Worm (Caenorhabditis elegans) whole organism, L4 larva: ENCODE data around the gene sas-7.

Experiments used
- aly-2 ChIP-seq: sonication (generic microtip); optimal IDR thresholded peaks from 2 replicates; lab custom pipeline; 2018; ENCODE audit warnings: missing biosample characterization, missing genetic modification characterization
- ama-1 ChIP-seq: fragments of 150-350 bp; optimal IDR thresholded peaks from 2 replicates; lab custom pipeline; 2014; ENCODE audit warnings: inconsistent platforms, mixed read lengths
- lin-13 ChIP-seq: fragments of 150-350 bp; optimal IDR thresholded peaks from 2 replicates; lab custom pipeline; 2014; ENCODE audit warnings: missing biosample characterization, missing genetic modification reagents, missing genetic modification characterization
- lsy-2 ChIP-seq, 2 experiments: fragments of 150-350 bp in 1 of 2; sonication (generic microtip) in 1 of 2; optimal IDR thresholded peaks; 2 replicates each; lab custom pipeline; 2014 to 2017; ENCODE audit warnings: missing biosample characterization in 2 of 2, missing genetic modification characterization in 2 of 2
- nhr-102 ChIP-seq: sonication (generic microtip); optimal IDR thresholded peaks from 2 replicates; lab custom pipeline; 2016; ENCODE audit warnings: mild to moderate bottlenecking, missing genetic modification characterization, moderate library complexity, missing compliant biosample characterization
- nhr-28 ChIP-seq: fragments of 150-350 bp; optimal IDR thresholded peaks from 2 replicates; lab custom pipeline; 2014; ENCODE audit warnings: missing biosample characterization, missing genetic modification characterization
- pha-4 ChIP-seq, 2 experiments: fragments of 150-350 bp in 1 of 2; fragments of 200-800 bp in 1 of 2; sonication (Bioruptor generic) in 1 of 2; IDR thresholded peaks in 1 of 2; optimal IDR thresholded peaks in 1 of 2; 2 replicates each; pipeline versions ENCODE4 v1.3.6 to Lab custom; 2014 to 2022; ENCODE audit warnings: missing genetic modification characterization in 2 of 2, missing genetic modification reagents in 2 of 2, missing biosample characterization in 1 of 2, missing compliant biosample characterization in 1 of 2
- pqm-1 ChIP-seq: sonication (generic microtip); optimal IDR thresholded peaks from 2 replicates; lab custom pipeline; 2017; ENCODE audit warnings: missing biosample characterization, missing genetic modification characterization
- skn-1 ChIP-seq: fragments of 150-350 bp; optimal IDR thresholded peaks from 2 replicates; lab custom pipeline; 2014; ENCODE audit warnings: missing biosample characterization, missing genetic modification characterization
- snpc-4 ChIP-seq: fragments of 150-350 bp; optimal IDR thresholded peaks from 2 replicates; lab custom pipeline; 2014; ENCODE audit warnings: missing biosample characterization, missing genetic modification characterization
- zfp-2 ChIP-seq: sonication (generic microtip); optimal IDR thresholded peaks from 2 replicates; lab custom pipeline; 2016; ENCODE audit warnings: mild to moderate bottlenecking, missing genetic modification characterization, missing compliant biosample characterization

ce11 chrIII:10278826-10279225, 42.0 kb upstream of the sas-7 start, which contains the start of gene pad-2:
- TF ChIP-seq nhr-102 (tag; lab: Kevin White, UChicago) (no peak), skn-1 (tag; lab: Kevin White, UChicago) (no peak), lsy-2 (tag; optimal IDR thresholded peaks at IDR 0.05; lab: Kevin White, UChicago) (no peak), snpc-4 (no peak), lin-13 (no peak), ama-1 (lab: Kevin White, UChicago) (no peak), aly-2 (no peak), nhr-28 (tag; lab: Kevin White, UChicago) (no peak), zfp-2 (tag; lab: Kevin White, UChicago) (no peak), pha-4 (GFP tag; IDR thresholded peaks at IDR 0.05; lab: Robert Waterston, UW) (no peak), pha-4 (tag; optimal IDR thresholded peaks at IDR 0.05; lab: Kevin White, UChicago) (no peak), pqm-1 (tag; lab: Kevin White, UChicago) (no peak)
